Fruit fly (Drosophila melanogaster): ENCODE measurements around the gene trol.

trol gene

dm6 chrX:2440219-2440618 lies 105.0 kb downstream of the trol start:
- no peak for TF ChIP-seq psq (optimal IDR thresholded peaks at IDR 0.05)
- TF ChIP-seq Dll (optimal IDR thresholded peaks at IDR 0.05), result no peak
- TF ChIP-seq pan (optimal IDR thresholded peaks at IDR 0.05), result no peak
- no peak for TF ChIP-seq CG8478 (optimal IDR thresholded peaks at IDR 0.05)
- TF ChIP-seq EcR (GFP tag; optimal IDR thresholded peaks at IDR 0.05), result no peak
- TF ChIP-seq usp (GFP tag; optimal IDR thresholded peaks at IDR 0.05), result no peak

- no peak for TF ChIP-seq CG8478 (optimal IDR thresholded peaks at IDR 0.05)
- no peak for TF ChIP-seq EcR (GFP tag; optimal IDR thresholded peaks at IDR 0.05)
- no peak for TF ChIP-seq usp (GFP tag; optimal IDR thresholded peaks at IDR 0.05)
- no peak for TF ChIP-seq psq (optimal IDR thresholded peaks at IDR 0.05)
- no peak for TF ChIP-seq pan (optimal IDR thresholded peaks at IDR 0.05)
- no peak for TF ChIP-seq Dll (optimal IDR thresholded peaks at IDR 0.05)
These were observed 110.3 kb downstream of the trol start for dm6 chrX:2434913-2435312.

dm6 chrX:2428903-2429302 lies 116.3 kb downstream of the trol start, which contains the start of gene gt:
Gene gt, minus strand, starts transcription at chrX:2428967.
- TF ChIP-seq Dll (optimal IDR thresholded peaks at IDR 0.05) (no peak), pan (optimal IDR thresholded peaks at IDR 0.05) (no peak), psq (optimal IDR thresholded peaks at IDR 0.05) (no peak), usp (GFP tag; optimal IDR thresholded peaks at IDR 0.05) (no peak), CG8478 (optimal IDR thresholded peaks at IDR 0.05) (no peak), EcR (GFP tag; optimal IDR thresholded peaks at IDR 0.05) (no peak)

dm6 chrX:2425755-2426154 lies 119.5 kb downstream of the trol start, which contains the start of gene CG32797:
Gene CG32797, minus strand, starts transcription at chrX:2425855.
- TF ChIP-seq EcR (GFP tag; optimal IDR thresholded peaks at IDR 0.05) (no peak), CG8478 (optimal IDR thresholded peaks at IDR 0.05) (no peak), Dll (optimal IDR thresholded peaks at IDR 0.05) (no peak), pan (optimal IDR thresholded peaks at IDR 0.05) (no peak), psq (optimal IDR thresholded peaks at IDR 0.05) (no peak), usp (GFP tag; optimal IDR thresholded peaks at IDR 0.05) (no peak)

Measured in whole organism.